Fruit fly (Drosophila melanogaster): ENCODE data around the gene Idgf1.

Idgf1 gene

dm6 chr2L:16492617-16493203 is 47.6 kb downstream of the Idgf1 start (continued):
- no peak for TF ChIP-seq CG16813 (GFP tag; IDR thresholded peaks at IDR 0.05; ENCODE audit: partially characterized antibody)
- TF ChIP-seq odd (GFP tag; optimal IDR thresholded peaks at IDR 0.05) = peak; percentile 76
- 0 out of 3 replicates have a peak, but pooled peaks have one; percentile 24 for TF ChIP-seq CG6791 (GFP tag; IDR thresholded peaks at IDR 0.05; ENCODE audit: partially characterized antibody)
- TF ChIP-seq CG10654 (GFP tag; optimal IDR thresholded peaks at IDR 0.05) = peak; percentile 28
- peak; percentile 79 for TF ChIP-seq fd96Cb (tag; optimal IDR thresholded peaks at IDR 0.05)
- TF ChIP-seq sima (GFP tag; optimal IDR thresholded peaks at IDR 0.05) = no peak
- TF ChIP-seq CG34224 (GFP tag; IDR thresholded peaks at IDR 0.05; ENCODE audit: partially characterized antibody) = no peak
- peak; percentile 64 for TF ChIP-seq CG1602 (GFP tag; optimal IDR thresholded peaks at IDR 0.05)
- peak; percentile 26 for TF ChIP-seq CG12236 (GFP tag; optimal IDR thresholded peaks at IDR 0.05)
- TF ChIP-seq CG14014 (GFP tag; IDR thresholded peaks at IDR 0.05) = peak; percentile 74
- TF ChIP-seq ro (GFP tag; IDR thresholded peaks at IDR 0.05) = no peak
- TF ChIP-seq Six4 (GFP tag; optimal IDR thresholded peaks at IDR 0.05) = peak; percentile 51
- TF ChIP-seq stc (GFP tag; IDR thresholded peaks at IDR 0.05) = peak; percentile 58
- peak; percentile 11 for TF ChIP-seq CG31388 (GFP tag; optimal IDR thresholded peaks at IDR 0.05)
- peak; percentile 66 for TF ChIP-seq tio (GFP tag; optimal IDR thresholded peaks at IDR 0.05)
- TF ChIP-seq CTCF (GFP tag; optimal IDR thresholded peaks at IDR 0.05) = peak; percentile 27
- peak; percentile 60 for TF ChIP-seq gcm2 (GFP tag; optimal IDR thresholded peaks at IDR 0.05)
- no peak for TF ChIP-seq Trl (optimal IDR thresholded peaks at IDR 0.05)
- peak; percentile 34 for TF ChIP-seq Trl (GFP tag; optimal IDR thresholded peaks at IDR 0.05)
- peak; percentile 62 for TF ChIP-seq run (tag; optimal IDR thresholded peaks at IDR 0.05)
- no peak for TF ChIP-seq CG9797 (GFP tag; optimal IDR thresholded peaks at IDR 0.05)
- TF ChIP-seq CG7556 (GFP tag; optimal IDR thresholded peaks at IDR 0.05) = peak; percentile 79
- peak; percentile 82 for TF ChIP-seq dmrt11E (tag; optimal IDR thresholded peaks at IDR 0.05)
- peak; percentile 81 for TF ChIP-seq NfI (GFP tag; optimal IDR thresholded peaks at IDR 0.05)
- TF ChIP-seq unc-4 (GFP tag; IDR thresholded peaks at IDR 0.05; ENCODE audit: partially characterized antibody) = no peak
- peak; percentile 69 for TF ChIP-seq trem (tag; optimal IDR thresholded peaks at IDR 0.05)
- TF ChIP-seq CG11093 (GFP tag; IDR thresholded peaks at IDR 0.05) = peak; percentile 49; the same call in 1 of the 3 replicates
- peak; percentile 68 for TF ChIP-seq Atf3 (GFP tag; optimal IDR thresholded peaks at IDR 0.05)
- peak; percentile 87 for TF ChIP-seq Ptx1 (GFP tag; IDR thresholded peaks at IDR 0.05)
- TF ChIP-seq her (GFP tag; optimal IDR thresholded peaks at IDR 0.05) = no peak
- peak; percentile 73 for TF ChIP-seq CG14441 (GFP tag; IDR thresholded peaks at IDR 0.05)
- TF ChIP-seq gce (GFP tag; IDR thresholded peaks at IDR 0.05) = no peak
- TF ChIP-seq CG8089 (GFP tag; optimal IDR thresholded peaks at IDR 0.05) = peak; percentile 44
- peak; percentile 8 for TF ChIP-seq CG30020 (tag; optimal IDR thresholded peaks at IDR 0.05)
- TF ChIP-seq sr (GFP tag; IDR thresholded peaks at IDR 0.05) = peak; percentile 86; the same call in 1 of the 3 replicates
- TF ChIP-seq CG4282 (GFP tag; optimal IDR thresholded peaks at IDR 0.05) = no peak
- peak; percentile 74; the same call in 1 of the 2 replicates for TF ChIP-seq HLH3B (GFP tag; IDR thresholded peaks at IDR 0.05)
- peak; percentile 62 for TF ChIP-seq CG4730 (GFP tag; IDR thresholded peaks at IDR 0.05)
- TF ChIP-seq z (GFP tag; IDR thresholded peaks at IDR 0.05) = no peak
- TF ChIP-seq jing (GFP tag; optimal IDR thresholded peaks at IDR 0.05) = peak; percentile 37
- peak; percentile 76 for TF ChIP-seq Fer3 (tag; optimal IDR thresholded peaks at IDR 0.05)
- TF ChIP-seq chinmo (GFP tag; IDR thresholded peaks at IDR 0.05; ENCODE audit: partially characterized antibody) = peak; percentile 79; the same call in 2 of the 4 replicates
- peak; percentile 34 for TF ChIP-seq CG10543 (GFP tag; optimal IDR thresholded peaks at IDR 0.05)
- TF ChIP-seq knrl (GFP tag; IDR thresholded peaks at IDR 0.05; ENCODE audit: partially characterized antibody) = no peak
- peak; percentile 76 for TF ChIP-seq CG33557 (GFP tag; optimal IDR thresholded peaks at IDR 0.05)
- peak; percentile 44 for TF ChIP-seq fd64A (GFP tag; optimal IDR thresholded peaks at IDR 0.05)
- peak; percentile 40 for TF ChIP-seq B-H2 (GFP tag; optimal IDR thresholded peaks at IDR 0.05)
- TF ChIP-seq wek (GFP tag; optimal IDR thresholded peaks at IDR 0.05) = peak; percentile 43
- TF ChIP-seq inv (GFP tag; IDR thresholded peaks at IDR 0.05; ENCODE audit: partially characterized antibody) = no peak
- peak; percentile 69 for TF ChIP-seq Optix (GFP tag; IDR thresholded peaks at IDR 0.05)
- peak; percentile 65; the same call in 1 of the 2 replicates for TF ChIP-seq Ada2b (GFP tag; IDR thresholded peaks at IDR 0.05)
